Worm (Caenorhabditis elegans): ENCODE results near the gene skpt-1.

skpt-1 gene

DNA sequence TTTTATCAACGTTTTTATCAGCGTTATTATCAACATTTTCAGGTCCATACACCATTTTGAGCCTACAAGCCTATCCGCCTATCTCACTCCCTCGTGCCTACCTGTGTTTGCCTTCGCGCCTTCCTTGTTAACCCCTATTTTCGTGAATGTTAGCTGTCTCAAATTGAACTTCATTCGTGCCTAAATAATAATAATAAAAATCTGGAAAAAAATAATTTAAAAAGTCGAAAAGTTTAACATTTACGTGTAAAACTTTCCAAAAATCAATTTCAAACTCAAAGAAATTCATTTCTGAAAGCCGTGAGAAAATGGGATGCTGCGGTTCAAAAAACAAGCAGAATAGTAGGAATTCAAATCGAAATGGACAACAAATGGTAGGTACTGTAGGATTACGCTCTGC is 29.8 kb upstream of the skpt-1 start, which contains the start of gene R02F2.10:
TSS of gene R02F2.10 (plus strand) at position 301 of the 400 bp plus-strand sequence.
- TF ChIP-seq scrt-1 (GFP tag; IDR thresholded peaks at IDR 0.05): no peak
- TF ChIP-seq ceh-13 (GFP tag; optimal IDR thresholded peaks at IDR 0.05): no peak
- TF ChIP-seq hmg-4 (GFP tag; optimal IDR thresholded peaks at IDR 0.05): no peak
- no peak for TF ChIP-seq F13C5.2 (tag; optimal IDR thresholded peaks at IDR 0.05)
- TF ChIP-seq hnd-1 (tag; optimal IDR thresholded peaks at IDR 0.05): no peak
- TF ChIP-seq B0310.2 (tag; optimal IDR thresholded peaks at IDR 0.05): no peak
- no peak for TF ChIP-seq flt-1 (GFP tag; IDR thresholded peaks at IDR 0.05)
- TF ChIP-seq pes-1 (GFP tag; IDR thresholded peaks at IDR 0.05): no peak
- TF ChIP-seq ama-1 (optimal IDR thresholded peaks at IDR 0.05): no peak
- no peak for TF ChIP-seq ceh-36 (tag; optimal IDR thresholded peaks at IDR 0.05)

DNA sequence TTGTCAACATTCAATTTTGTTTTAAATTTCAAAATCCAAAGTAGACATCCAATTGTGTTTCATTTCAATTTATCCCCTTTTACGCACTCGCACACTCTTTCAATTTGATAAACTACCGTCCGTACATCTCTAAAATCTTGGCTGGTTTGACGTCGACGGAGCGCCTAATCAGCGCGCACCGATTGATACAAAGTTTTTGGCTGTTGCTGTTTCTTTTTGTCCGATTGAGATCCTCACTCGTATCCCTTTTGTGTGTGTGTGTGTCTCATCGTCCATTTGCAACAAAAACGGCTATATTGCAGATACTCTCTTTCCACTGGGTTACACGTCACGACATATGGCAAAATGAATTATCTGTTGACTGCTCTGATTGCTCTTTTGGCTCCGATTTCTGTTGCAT is 26.0 kb upstream of the skpt-1 start, which contains the start of gene lon-1:
TSS of gene lon-1 (plus strand) at position 301 of the 400 bp plus-strand sequence.
- TF ChIP-seq ets-7 (tag; optimal IDR thresholded peaks at IDR 0.05) (no peak), sea-1 (GFP tag; conservative IDR thresholded peaks at IDR 0.05) (no peak), ama-1 (optimal IDR thresholded peaks at IDR 0.05) (no peak), B0310.2 (tag; optimal IDR thresholded peaks at IDR 0.05) (no peak), ceh-36 (tag; optimal IDR thresholded peaks at IDR 0.05) (no peak), pes-1 (GFP tag; IDR thresholded peaks at IDR 0.05) (no peak), ceh-13 (GFP tag; optimal IDR thresholded peaks at IDR 0.05) (no peak), flt-1 (GFP tag; IDR thresholded peaks at IDR 0.05) (no peak), tbx-11 (GFP tag; IDR thresholded peaks at IDR 0.05) (no peak)

DNA sequence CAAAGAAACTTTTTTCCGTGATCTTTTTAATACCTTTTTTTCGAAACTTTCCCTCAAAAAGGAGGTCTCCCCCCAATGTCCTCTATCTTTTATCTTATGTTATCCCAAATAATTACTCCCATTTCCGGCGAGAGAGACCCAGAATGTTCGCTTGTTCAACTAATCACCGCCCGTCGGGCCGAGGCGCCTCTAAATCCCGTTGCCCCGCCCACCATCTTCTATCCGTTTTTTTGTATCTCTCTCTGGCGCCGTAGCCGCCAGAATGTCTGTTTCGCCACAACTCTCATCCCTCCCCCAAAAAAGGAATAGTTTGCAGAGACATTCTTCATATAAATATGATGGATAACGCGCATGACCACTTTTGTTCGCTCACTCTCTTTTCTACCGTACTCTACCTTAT is 24.5 kb upstream of the skpt-1 start:
- TF ChIP-seq B0310.2 (tag; optimal IDR thresholded peaks at IDR 0.05): no peak
- peak; percentile 15 for TF ChIP-seq ceh-36 (tag; optimal IDR thresholded peaks at IDR 0.05)
- TF ChIP-seq hnd-1 (tag; optimal IDR thresholded peaks at IDR 0.05): no peak
- no peak for TF ChIP-seq scrt-1 (GFP tag; IDR thresholded peaks at IDR 0.05)

DNA sequence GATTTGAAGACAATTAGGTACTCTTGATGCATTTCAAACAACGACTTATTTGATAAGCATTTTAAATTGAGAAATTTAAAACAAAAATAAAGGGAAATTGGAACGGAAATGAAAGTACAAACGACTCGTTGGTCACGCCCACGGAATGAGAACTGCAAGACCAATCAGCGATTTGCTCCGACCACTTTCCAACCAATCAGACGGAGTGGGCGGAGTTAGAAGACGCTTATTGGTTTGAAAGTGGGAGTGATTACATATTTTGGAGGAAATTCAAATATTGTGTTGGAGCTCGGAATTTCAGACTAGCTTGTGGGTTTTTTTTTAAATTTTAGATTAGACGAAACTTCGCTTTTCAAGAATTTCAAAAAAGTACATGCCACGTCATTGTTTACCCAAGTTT is 20.9 kb upstream of the skpt-1 start:
- TF ChIP-seq tra-4 (tag; optimal IDR thresholded peaks at IDR 0.05) (no peak), ets-7 (tag; optimal IDR thresholded peaks at IDR 0.05) (no peak), hmbx-1 (tag; optimal IDR thresholded peaks at IDR 0.05) (no peak), tbx-37 (GFP tag; conservative IDR thresholded peaks at IDR 0.05) (no peak), F13C5.2 (tag; optimal IDR thresholded peaks at IDR 0.05) (no peak), hmg-4 (GFP tag; optimal IDR thresholded peaks at IDR 0.05) (no peak)

DNA sequence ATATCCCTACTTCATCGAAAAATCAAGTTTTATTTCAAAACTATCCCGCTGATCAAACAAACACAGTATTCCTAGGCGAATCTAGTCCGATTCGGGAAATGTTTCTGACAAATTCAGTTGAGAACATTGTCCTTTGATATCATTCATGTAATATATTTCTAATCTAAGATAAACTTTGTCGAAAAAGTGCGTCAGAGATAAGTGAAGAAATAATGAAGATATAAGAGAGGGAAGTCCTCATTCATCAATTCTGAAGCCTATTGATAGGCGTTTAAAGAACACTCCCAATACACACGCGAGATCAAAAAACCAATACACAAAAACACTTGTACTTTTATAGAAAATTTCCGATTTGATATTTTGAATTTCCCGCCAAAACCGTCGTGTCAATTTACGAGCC is 16.7 kb upstream of the skpt-1 start:
- TF ChIP-seq tbx-37 (GFP tag; conservative IDR thresholded peaks at IDR 0.05): no peak
- TF ChIP-seq sea-1 (GFP tag; conservative IDR thresholded peaks at IDR 0.05): no peak
- no peak for TF ChIP-seq tbx-11 (GFP tag; IDR thresholded peaks at IDR 0.05)
- TF ChIP-seq ama-1 (optimal IDR thresholded peaks at IDR 0.05): no peak
- TF ChIP-seq scrt-1 (GFP tag; IDR thresholded peaks at IDR 0.05): no peak
- TF ChIP-seq hmbx-1 (tag; optimal IDR thresholded peaks at IDR 0.05): no peak

DNA sequence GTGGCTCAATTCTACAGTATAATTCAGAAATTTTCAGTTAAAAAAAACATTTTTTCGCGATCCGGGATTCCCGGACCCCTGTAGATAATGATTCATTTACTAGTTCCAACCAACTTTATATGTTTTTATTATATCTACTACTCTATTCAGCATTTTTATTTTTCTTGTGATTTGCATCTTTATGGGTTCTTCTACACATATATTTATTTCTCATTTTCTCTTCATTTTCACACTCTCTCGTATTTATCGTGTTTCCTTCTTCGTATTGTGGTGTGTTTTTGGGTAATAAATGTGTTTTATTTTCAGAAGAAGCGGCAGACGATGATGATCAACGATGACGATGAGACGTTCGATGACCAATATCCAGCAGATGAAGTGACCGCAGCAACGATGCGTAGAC is 15.9 kb upstream of the skpt-1 start, which contains the start of gene F48E8.2:
TSS of gene F48E8.2 (plus strand) at position 301 of the 400 bp plus-strand sequence.
- no peak for TF ChIP-seq sea-1 (GFP tag; conservative IDR thresholded peaks at IDR 0.05)
- no peak for TF ChIP-seq tra-4 (tag; optimal IDR thresholded peaks at IDR 0.05)

DNA sequence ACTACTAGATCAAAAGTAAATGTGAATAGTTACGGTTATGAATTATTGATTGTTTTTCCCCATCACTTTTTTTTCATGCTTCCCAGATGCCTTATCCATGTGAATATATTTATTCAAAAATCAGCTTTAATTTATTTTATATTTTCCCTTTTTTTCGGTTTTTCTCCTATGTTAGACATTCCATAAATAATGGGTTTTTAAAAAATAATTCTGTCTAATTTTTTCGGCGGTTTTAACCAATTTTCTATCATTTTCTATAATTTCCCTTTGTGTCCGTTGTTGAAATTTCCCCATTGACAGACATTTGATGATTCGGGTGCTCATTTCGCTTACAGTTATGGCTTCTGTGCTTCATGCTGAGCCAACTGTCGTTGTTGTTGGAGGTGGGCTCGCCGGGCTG is 12.9 kb upstream of the skpt-1 start, which contains the start of gene F48E8.3:
TSS of gene F48E8.3 (plus strand) at position 301 of the 400 bp plus-strand sequence.
- no peak for TF ChIP-seq tra-4 (tag; optimal IDR thresholded peaks at IDR 0.05)
- TF ChIP-seq ets-7 (tag; optimal IDR thresholded peaks at IDR 0.05): no peak
- no peak for TF ChIP-seq B0310.2 (tag; optimal IDR thresholded peaks at IDR 0.05)
- TF ChIP-seq hmg-4 (GFP tag; optimal IDR thresholded peaks at IDR 0.05): no peak

DNA sequence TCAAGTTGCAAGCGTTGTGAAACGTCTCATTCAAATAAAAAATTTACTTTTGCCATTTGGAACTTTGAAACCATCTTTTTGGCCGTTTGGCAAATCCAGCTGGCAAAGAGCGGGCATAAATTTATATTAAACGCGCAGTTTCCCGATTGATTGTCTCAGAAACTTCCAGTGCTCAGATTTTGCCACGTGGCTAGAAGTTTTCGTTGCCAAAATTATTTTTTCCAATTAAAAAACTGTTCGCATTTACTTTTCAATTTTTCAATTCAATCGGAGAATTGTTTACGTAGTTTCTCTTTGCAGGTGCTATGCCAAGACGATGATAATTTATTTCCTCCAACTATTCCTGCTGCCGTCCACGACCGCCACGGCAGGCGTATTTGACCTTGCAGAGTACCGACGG is 5.1 kb upstream of the skpt-1 start, which contains the start of gene F48E8.4:
TSS of gene F48E8.4 (plus strand) at position 301 of the 400 bp plus-strand sequence.
- TF ChIP-seq pes-1 (GFP tag; IDR thresholded peaks at IDR 0.05) (no peak), aly-1 (tag; optimal IDR thresholded peaks at IDR 0.05) (no peak), scrt-1 (GFP tag; IDR thresholded peaks at IDR 0.05) (no peak), tbx-37 (GFP tag; conservative IDR thresholded peaks at IDR 0.05) (no peak), ets-7 (tag; optimal IDR thresholded peaks at IDR 0.05) (no peak)

DNA sequence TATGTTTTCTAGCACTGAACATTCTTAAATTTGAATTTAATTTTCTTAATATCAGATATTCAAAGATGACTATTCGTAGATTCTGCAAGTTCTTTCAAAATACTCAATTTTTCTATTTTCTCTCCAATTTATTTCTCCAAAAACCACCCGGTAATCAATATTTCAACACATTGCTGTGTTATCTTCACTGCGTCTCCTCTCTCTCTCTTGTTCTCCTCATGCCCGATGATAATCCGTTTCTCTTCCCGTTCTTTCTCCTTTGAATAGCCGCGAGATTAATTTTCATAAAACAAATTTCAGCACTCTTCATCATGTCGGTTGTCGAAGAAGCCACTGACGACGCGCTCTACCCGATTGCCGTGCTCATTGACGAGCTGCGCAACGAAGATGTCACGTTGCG is 2.2 kb upstream of the skpt-1 start, which contains the start of gene paa-1:
TSS of gene paa-1 (plus strand) at position 301 of the 400 bp plus-strand sequence.
- TF ChIP-seq hnd-1 (tag; optimal IDR thresholded peaks at IDR 0.05) (no peak), tbx-37 (GFP tag; conservative IDR thresholded peaks at IDR 0.05) (no peak), sea-1 (GFP tag; conservative IDR thresholded peaks at IDR 0.05) (no peak)

DNA sequence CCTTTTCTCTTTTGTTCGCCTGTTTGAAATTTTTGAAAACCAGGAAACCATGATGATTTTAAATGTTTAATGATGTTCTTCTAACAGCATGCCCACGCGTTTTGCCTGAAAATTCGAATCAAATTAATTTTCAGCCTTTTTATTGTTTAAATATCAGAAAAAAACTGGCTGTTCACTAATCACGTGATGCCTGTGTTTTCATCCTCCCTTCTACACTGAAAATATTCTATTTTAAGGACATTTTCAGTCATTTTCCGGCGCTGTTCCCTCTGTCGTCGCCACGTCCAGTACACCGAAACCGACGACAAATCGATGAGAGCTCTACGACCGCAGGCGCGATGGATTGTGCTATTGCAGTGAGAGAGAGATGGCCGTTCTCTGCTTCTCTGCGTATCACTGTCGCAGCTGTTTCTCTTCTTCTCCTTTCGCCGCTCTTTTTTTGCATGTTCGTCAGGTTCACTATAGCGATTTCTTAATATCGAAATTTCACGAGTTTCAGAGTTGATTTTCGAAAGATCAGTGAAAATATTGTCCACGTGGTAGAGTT is 1.6 kb upstream of the skpt-1 start, which contains the start of gene F48E8.8:
TSS of gene F48E8.8 (minus strand) at position 51 of the 547 bp plus-strand sequence.
- TF ChIP-seq F13C5.2 (tag; optimal IDR thresholded peaks at IDR 0.05) (peak; percentile 23), hmg-4 (GFP tag; optimal IDR thresholded peaks at IDR 0.05) (no peak), tbx-11 (GFP tag; IDR thresholded peaks at IDR 0.05) (no peak), ceh-13 (GFP tag; optimal IDR thresholded peaks at IDR 0.05) (no peak), ceh-36 (tag; optimal IDR thresholded peaks at IDR 0.05) (no peak), B0310.2 (tag; optimal IDR thresholded peaks at IDR 0.05) (no peak), sea-1 (GFP tag; conservative IDR thresholded peaks at IDR 0.05) (no peak), tbx-37 (GFP tag; conservative IDR thresholded peaks at IDR 0.05) (no peak), flt-1 (GFP tag; IDR thresholded peaks at IDR 0.05) (no peak)

All from whole organism, early embryonic.